Fruit fly (Drosophila melanogaster) whole organism, embryonic: ENCODE data around the gene Hacd1.

Source experiments
- Ada2b ChIP-seq: fragments of 200-800 bp; sonication (Bioruptor generic); IDR thresholded peaks from 2 replicates; pipeline ENCODE4 v1.3.6; 2022; ENCODE audit warnings: missing biosample characterization, missing genetic modification characterization
- B-H2 ChIP-seq: fragments of 200-800 bp; sonication (Bioruptor generic); optimal IDR thresholded peaks from 2 replicates; lab custom pipeline; 2018; ENCODE audit warnings: missing biosample characterization, mild to moderate bottlenecking, missing genetic modification characterization
- Blimp-1 ChIP-seq: fragments of 200-800 bp; sonication (Bioruptor generic); optimal IDR thresholded peaks from 3 replicates; lab custom pipeline; 2018; ENCODE audit warnings: missing biosample characterization, missing genetic modification characterization, mild to moderate bottlenecking, moderate library complexity, missing genetic modification reagents
- C15 ChIP-seq: fragments of 200-800 bp; sonication (Bioruptor generic); IDR thresholded peaks from 3 replicates; pipeline ENCODE4 v1.3.6; 2022; ENCODE audit warnings: missing biosample characterization, missing genetic modification characterization
- CG10366 ChIP-seq: fragments of 200-800 bp; sonication (Bioruptor generic); IDR thresholded peaks from 2 replicates; pipeline ENCODE4 v1.3.6; 2022; ENCODE audit warnings: missing biosample characterization, missing genetic modification characterization
- CG10462 ChIP-seq: fragments of 200-800 bp; sonication (Bioruptor generic); optimal IDR thresholded peaks from 2 replicates; lab custom pipeline; 2016; ENCODE audit warnings: missing biosample characterization, missing genetic modification characterization
- CG12155 ChIP-seq: fragments of 200-800 bp; sonication (Bioruptor generic); optimal IDR thresholded peaks from 3 replicates; lab custom pipeline; 2016; ENCODE audit warnings: missing biosample characterization, missing genetic modification characterization
- CG12299 ChIP-seq: fragments of 200-800 bp; sonication (Bioruptor generic); optimal IDR thresholded peaks from 2 replicates; lab custom pipeline; 2018; ENCODE audit warnings: missing biosample characterization, mild to moderate bottlenecking, missing genetic modification characterization
- CG12659 ChIP-seq: fragments of 200-800 bp; sonication (Bioruptor generic); optimal IDR thresholded peaks from 3 replicates; lab custom pipeline; 2017; ENCODE audit warnings: mild to moderate bottlenecking, missing biosample characterization, missing genetic modification reagents, missing genetic modification characterization
- CG13894 ChIP-seq: fragments of 200-800 bp; sonication (Bioruptor generic); optimal IDR thresholded peaks from 3 replicates; lab custom pipeline; 2018; ENCODE audit warnings: missing biosample characterization, mild to moderate bottlenecking, missing genetic modification characterization, moderate library complexity
- CG15073 ChIP-seq: fragments of 200-800 bp; sonication (Bioruptor generic); optimal IDR thresholded peaks from 2 replicates; lab custom pipeline; 2016; ENCODE audit warnings: missing biosample characterization, missing genetic modification characterization
- CG15269 ChIP-seq: fragments of 200-800 bp; sonication (Bioruptor generic); optimal IDR thresholded peaks from 2 replicates; lab custom pipeline; 2018; ENCODE audit warnings: missing biosample characterization, mild to moderate bottlenecking, missing genetic modification characterization, moderate library complexity
- CG1832 ChIP-seq: fragments of 200-800 bp; sonication (Bioruptor generic); optimal IDR thresholded peaks from 2 replicates; lab custom pipeline; 2017; ENCODE audit warnings: missing biosample characterization, mild to moderate bottlenecking, missing genetic modification characterization, inconsistent platforms
- CG34376 ChIP-seq: fragments of 200-800 bp; sonication (Bioruptor generic); optimal IDR thresholded peaks from 2 replicates; lab custom pipeline; 2018; ENCODE audit warnings: missing biosample characterization, mild to moderate bottlenecking, missing genetic modification characterization
- CG4404 ChIP-seq: fragments of 200-800 bp; sonication (Bioruptor generic); IDR thresholded peaks from 2 replicates; pipeline ENCODE4 v1.3.6; 2022; ENCODE audit warnings: missing biosample characterization, missing genetic modification characterization
- CG7372 ChIP-seq: fragments of 200-800 bp; sonication (Bioruptor generic); IDR thresholded peaks from 2 replicates; pipeline ENCODE4 v1.3.6; 2022; ENCODE audit warnings: missing biosample characterization, missing genetic modification characterization
- CG8290 ChIP-seq, 3 experiments: fragments of 200-800 bp; sonication (Bioruptor generic); optimal IDR thresholded peaks; 2 replicates each; lab custom pipeline; 2016 to 2019; ENCODE audit warnings: missing biosample characterization in 3 of 3, missing genetic modification characterization in 3 of 3, mild to moderate bottlenecking in 2 of 3, moderate library complexity in 1 of 3
- D19A ChIP-seq: fragments of 200-800 bp; optimal IDR thresholded peaks from 3 replicates; lab custom pipeline; 2019; ENCODE audit warnings: missing biosample characterization, mild to moderate bottlenecking, missing genetic modification characterization, moderate library complexity
- Deaf1 ChIP-seq: fragments of 200-800 bp; optimal IDR thresholded peaks from 3 replicates; lab custom pipeline; 2019; ENCODE audit warnings: missing biosample characterization, mild to moderate bottlenecking, missing genetic modification characterization, moderate library complexity
- Dek ChIP-seq: fragments of 200-800 bp; sonication (Bioruptor generic); optimal IDR thresholded peaks from 3 replicates; lab custom pipeline; 2019; ENCODE audit warnings: missing biosample characterization, mild to moderate bottlenecking, missing genetic modification characterization, moderate library complexity
- Dip3 ChIP-seq: fragments of 200-800 bp; sonication (Bioruptor generic); optimal IDR thresholded peaks from 3 replicates; lab custom pipeline; 2016; ENCODE audit warnings: missing biosample characterization, missing genetic modification characterization
- Dp ChIP-seq: fragments of 200-800 bp; sonication (Bioruptor generic); optimal IDR thresholded peaks from 2 replicates; lab custom pipeline; 2018; ENCODE audit warnings: missing biosample characterization, mild to moderate bottlenecking, missing genetic modification characterization, moderate library complexity
- Eip74EF ChIP-seq, 2 experiments: fragments of 200-800 bp in 1 of 2; fragments of >200 bp in 1 of 2; sonication (Bioruptor generic) in 1 of 2; optimal IDR thresholded peaks; 2 replicates each; lab custom pipeline; 2017 to 2019; ENCODE audit warnings: missing biosample characterization in 2 of 2, missing genetic modification characterization in 2 of 2, mild to moderate bottlenecking in 1 of 2, moderate library complexity in 1 of 2
- Ets65A ChIP-seq: fragments of 200-800 bp; sonication (Bioruptor generic); peaks from one replicate; lab custom pipeline; 2016; ENCODE audit warnings: missing biosample characterization, missing genetic modification characterization
- Fer1 ChIP-seq: fragments of 200-800 bp; sonication (Bioruptor generic); optimal IDR thresholded peaks from 2 replicates; lab custom pipeline; 2017; ENCODE audit warnings: missing biosample characterization, mild to moderate bottlenecking, missing genetic modification characterization
- Hmr ChIP-seq: fragments of 200-800 bp; sonication (Bioruptor generic); optimal IDR thresholded peaks from 3 replicates; lab custom pipeline; 2017; ENCODE audit warnings: mild to moderate bottlenecking, missing biosample characterization, missing genetic modification reagents, missing genetic modification characterization
- Hr3 ChIP-seq: fragments of 200-800 bp; sonication (Bioruptor generic); optimal IDR thresholded peaks from 3 replicates; lab custom pipeline; 2016; ENCODE audit warnings: missing biosample characterization, missing genetic modification characterization
- NfI ChIP-seq: fragments of 200-800 bp; sonication (Bioruptor generic); optimal IDR thresholded peaks from 3 replicates; lab custom pipeline; 2018; ENCODE audit warnings: missing biosample characterization, mild to moderate bottlenecking, missing genetic modification characterization, moderate library complexity
- Vsx1 ChIP-seq: fragments of 200-800 bp; sonication (Bioruptor generic); optimal IDR thresholded peaks from 2 replicates; lab custom pipeline; 2017; ENCODE audit warnings: missing biosample characterization, mild to moderate bottlenecking, missing genetic modification characterization, missing genetic modification reagents
- YL-1 ChIP-seq: fragments of 200-800 bp; sonication (Bioruptor generic); optimal IDR thresholded peaks from 3 replicates; lab custom pipeline; 2017; ENCODE audit warnings: missing biosample characterization, mild to moderate bottlenecking, missing genetic modification characterization
- abd-A ChIP-seq: fragments of 200-800 bp; sonication (Bioruptor generic); optimal IDR thresholded peaks from 3 replicates; lab custom pipeline; 2019; ENCODE audit warnings: missing biosample characterization, mild to moderate bottlenecking, missing genetic modification characterization, moderate library complexity
- corto ChIP-seq: fragments of 200-800 bp; sonication (Bioruptor generic); optimal IDR thresholded peaks from 2 replicates; lab custom pipeline; 2016; ENCODE audit warnings: missing biosample characterization, mild to moderate bottlenecking, missing genetic modification characterization, moderate library complexity
- en ChIP-seq: fragments of 200-800 bp; sonication (Bioruptor generic); optimal IDR thresholded peaks from 2 replicates; lab custom pipeline; 2016; ENCODE audit warnings: missing biosample characterization, missing genetic modification characterization
- exex ChIP-seq: fragments of 200-800 bp; sonication (Bioruptor generic); optimal IDR thresholded peaks from 4 replicates; lab custom pipeline; 2018; ENCODE audit warnings: missing biosample characterization, mild to moderate bottlenecking, missing genetic modification characterization, moderate library complexity
- fru ChIP-seq: fragments of >200 bp; optimal IDR thresholded peaks from 2 replicates; lab custom pipeline; 2017
- ftz-f1 ChIP-seq: fragments of 200-800 bp; sonication (Bioruptor generic); optimal IDR thresholded peaks from 2 replicates; lab custom pipeline; 2016; ENCODE audit warnings: missing biosample characterization, missing genetic modification characterization
- grn ChIP-seq: fragments of 200-800 bp; sonication (Bioruptor generic); optimal IDR thresholded peaks from 3 replicates; lab custom pipeline; 2017; ENCODE audit warnings: missing biosample characterization, missing genetic modification characterization
- gt ChIP-seq: fragments of 200-800 bp; sonication (Bioruptor generic); IDR thresholded peaks from 2 replicates; pipeline ENCODE4 v1.3.6; 2022; ENCODE audit warnings: missing biosample characterization, missing genetic modification characterization
- kah ChIP-seq: fragments of 200-800 bp; sonication (Bioruptor generic); optimal IDR thresholded peaks from 2 replicates; lab custom pipeline; 2018; ENCODE audit warnings: missing biosample characterization, mild to moderate bottlenecking, missing genetic modification characterization
- kni ChIP-seq: fragments of 200-800 bp; sonication (Bioruptor generic); optimal IDR thresholded peaks from 3 replicates; lab custom pipeline; 2017; ENCODE audit warnings: mild to moderate bottlenecking, missing biosample characterization, missing genetic modification reagents, missing genetic modification characterization
- knrl ChIP-seq: fragments of 200-800 bp; sonication (Bioruptor generic); IDR thresholded peaks from 3 replicates; pipeline ENCODE4 v1.3.6; 2022; ENCODE audit warnings: missing biosample characterization, missing genetic modification characterization; ENCODE audit not compliant: partially characterized antibody
- lab ChIP-seq: fragments of 200-800 bp; sonication (Bioruptor generic); optimal IDR thresholded peaks from 3 replicates; lab custom pipeline; 2017; ENCODE audit warnings: missing biosample characterization, missing genetic modification characterization, mild to moderate bottlenecking, moderate library complexity, missing genetic modification reagents
- org-1 ChIP-seq: fragments of 200-800 bp; sonication (Bioruptor generic); optimal IDR thresholded peaks from 2 replicates; lab custom pipeline; 2017; ENCODE audit warnings: missing biosample characterization, missing genetic modification characterization
- sd ChIP-seq: fragments of 200-800 bp; sonication (Bioruptor generic); optimal IDR thresholded peaks from 3 replicates; lab custom pipeline; 2018; ENCODE audit warnings: missing biosample characterization, mild to moderate bottlenecking, missing genetic modification characterization, moderate library complexity
- sens ChIP-seq: fragments of 200-800 bp; sonication (Bioruptor generic); peaks from one replicate; lab custom pipeline; 2016; ENCODE audit warnings: missing biosample characterization, missing genetic modification characterization
- seq ChIP-seq: fragments of 200-800 bp; sonication (Bioruptor generic); IDR thresholded peaks from 2 replicates; pipeline ENCODE4 v1.3.6; 2022; ENCODE audit warnings: missing biosample characterization, missing genetic modification characterization

The Hacd1 gene

dm6 chr2L:12005436-12006396, 3.6 kb upstream of the Hacd1 start (continued):
- no peak for TF ChIP-seq Eip74EF (GFP tag; optimal IDR thresholded peaks at IDR 0.05; lab: Kevin White, UChicago)
- TF ChIP-seq Dp (GFP tag; lab: Kevin White, UChicago): peak; percentile 13
- TF ChIP-seq ftz-f1 (GFP tag; lab: Kevin White, UChicago): peak; percentile 13
- peak; percentile 35 for TF ChIP-seq Fer1
- peak; percentile 73 for TF ChIP-seq Blimp-1
- peak; percentile 86 for TF ChIP-seq CG13894 (tag; lab: Kevin White, UChicago)
- peak; percentile 17 for TF ChIP-seq B-H2 (GFP tag; lab: Kevin White, UChicago)
- TF ChIP-seq CG15073: no peak
- TF ChIP-seq Hr3 (GFP tag; lab: Kevin White, UChicago): peak; percentile 44
- TF ChIP-seq corto: no peak
- peak; percentile 93 for TF ChIP-seq sd (tag; lab: Kevin White, UChicago)
- peak; percentile 39 for TF ChIP-seq Hmr (GFP tag; lab: Kevin White, UChicago)
- no peak for TF ChIP-seq CG8290 (GFP tag; optimal IDR thresholded peaks at IDR 0.05; lab: Kevin White, UChicago)
- peak in 1 of 2 experiments; percentile 55 for TF ChIP-seq CG8290 (tag; optimal IDR thresholded peaks at IDR 0.05; lab: Kevin White, UChicago)
- no peak for TF ChIP-seq fru (lab: Kevin White, UChicago)
- TF ChIP-seq CG12299 (tag; lab: Kevin White, UChicago): peak; percentile 13
- peak; percentile 93 for TF ChIP-seq kah
- TF ChIP-seq abd-A (tag; lab: Kevin White, UChicago): peak; percentile 99
- peak; percentile 95 for TF ChIP-seq kni
- TF ChIP-seq CG10366 (GFP tag; lab: Robert Waterston, UW): no peak
- TF ChIP-seq CG34376 (GFP tag; lab: Kevin White, UChicago): peak; percentile 47
- no peak for TF ChIP-seq CG7372
- TF ChIP-seq org-1 (GFP tag; lab: Kevin White, UChicago): peak; percentile 28
- TF ChIP-seq Ada2b (GFP tag; lab: Robert Waterston, UW): no peak
- TF ChIP-seq sens: no peak
- TF ChIP-seq C15: no peak
- peak; percentile 86 for TF ChIP-seq Vsx1 (GFP tag; lab: Kevin White, UChicago)
- TF ChIP-seq knrl (GFP tag; lab: Robert Waterston, UW): no peak
- TF ChIP-seq grn (GFP tag; lab: Kevin White, UChicago): no peak
- no peak for TF ChIP-seq Dip3 (GFP tag; lab: Kevin White, UChicago)
- TF ChIP-seq CG1832 (GFP tag; lab: Kevin White, UChicago): peak; percentile 15

DNA sequence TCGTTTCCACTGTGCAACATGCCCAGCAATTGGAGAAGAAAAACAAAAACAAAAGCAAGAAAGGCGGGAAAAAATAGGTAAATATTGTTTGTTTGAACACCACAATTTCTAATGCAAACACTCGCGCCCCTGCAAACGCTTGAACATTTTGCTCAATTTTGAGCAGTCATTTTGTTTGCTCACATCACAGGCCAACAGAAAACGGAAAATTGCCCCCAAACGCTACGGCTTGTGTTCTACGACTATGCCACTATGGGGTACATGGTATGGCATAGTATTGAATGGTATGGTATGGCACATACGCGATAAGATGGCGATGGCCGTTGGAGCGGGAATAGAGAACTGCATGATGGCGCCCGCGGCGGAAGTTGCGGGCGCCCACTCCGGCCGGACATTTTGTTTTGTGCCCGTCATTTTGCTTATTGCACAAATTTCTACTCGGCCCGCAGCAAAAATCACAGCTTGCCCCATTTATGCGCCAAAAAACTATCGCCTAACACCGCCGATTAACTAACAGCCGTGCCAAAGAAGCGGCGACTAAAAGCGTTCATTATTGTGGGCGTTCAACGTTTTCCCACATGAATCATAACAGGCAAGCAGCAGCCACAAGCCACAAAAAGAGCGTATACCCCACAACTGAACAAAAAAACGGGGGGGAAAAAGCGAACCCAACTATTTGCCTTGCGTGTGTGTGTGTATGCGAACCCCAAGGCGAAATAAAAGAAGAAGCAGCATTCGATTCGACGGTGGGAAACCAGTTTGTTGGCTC, 2.3 kb upstream of the Hacd1 start:
- no peak for TF ChIP-seq Deaf1
- peak; percentile 63 for TF ChIP-seq Ets65A (GFP tag; lab: Kevin White, UChicago)
- TF ChIP-seq Fer1: peak; percentile 80
- TF ChIP-seq YL-1: peak; percentile 61
- peak; percentile 79 for TF ChIP-seq exex (tag; lab: Kevin White, UChicago)
- peak; percentile 81 for TF ChIP-seq lab (GFP tag; lab: Kevin White, UChicago)
- no peak for TF ChIP-seq CG4404 (GFP tag; lab: Robert Waterston, UW)
- TF ChIP-seq CG12155: peak; percentile 23
- TF ChIP-seq CG10462 (GFP tag; lab: Kevin White, UChicago): peak; percentile 12
- peak; percentile 77 for TF ChIP-seq CG12659
- TF ChIP-seq CG15269: peak; percentile 73
- peak; percentile 52 for TF ChIP-seq D19A (tag; lab: Kevin White, UChicago)
- TF ChIP-seq NfI (GFP tag; lab: Kevin White, UChicago): peak; percentile 22
- TF ChIP-seq en: peak; percentile 30
- peak; percentile 26 for TF ChIP-seq kah
- TF ChIP-seq CG12299 (tag; lab: Kevin White, UChicago): peak; percentile 85
- no peak for TF ChIP-seq seq (GFP tag; lab: Robert Waterston, UW)
- peak; percentile 44 for TF ChIP-seq Dek (tag; lab: Kevin White, UChicago)
- TF ChIP-seq gt (GFP tag; lab: Robert Waterston, UW): no peak
